In genomic region chr3R:8945502-8946324, dm6 we compare ENCODE assay signal across 2 fruit fly cellular contexts.
TF ChIP-seq lines count a peak whose summit lies in the region.

No protein-coding gene starts in this region.

TF ChIP-seq in whole organism, embryonic, 481 proteins besides CTCF, POLR2A, EP300 and RAD21 (continued from another document and continues in another):
- TF ChIP-seq gce (GFP tag; IDR thresholded peaks at IDR 0.05; lab: Robert Waterston, UW): peak; percentile 88
- peak; percentile 79 for TF ChIP-seq CG4707 (GFP tag; optimal IDR thresholded peaks at IDR 0.05; lab: Kevin White, UChicago)
- TF ChIP-seq insv (GFP tag; optimal IDR thresholded peaks at IDR 0.05; lab: Kevin White, UChicago): peak in 1 of 2 experiments; percentile 26
- TF ChIP-seq dati (GFP tag; IDR thresholded peaks at IDR 0.05; lab: Robert Waterston, UW): no peak
- peak; percentile 80 for TF ChIP-seq esg (GFP tag; conservative IDR thresholded peaks at IDR 0.05; lab: Robert Waterston, UW)
- peak; percentile 17 for TF ChIP-seq mam (GFP tag; optimal IDR thresholded peaks at IDR 0.05; lab: Kevin White, UChicago)
- TF ChIP-seq gsb-n (tag; optimal IDR thresholded peaks at IDR 0.05; lab: Kevin White, UChicago): peak; percentile 90
- peak; percentile 92 for TF ChIP-seq CG7556 (GFP tag; optimal IDR thresholded peaks at IDR 0.05; lab: Kevin White, UChicago)
- TF ChIP-seq CG34422 (GFP tag; IDR thresholded peaks at IDR 0.05; lab: Robert Waterston, UW): peak; percentile 82
- no peak; the same call in 2 of the 3 replicates for TF ChIP-seq Opbp (GFP tag; IDR thresholded peaks at IDR 0.05; lab: Robert Waterston, UW; ENCODE audit: partially characterized antibody)
- TF ChIP-seq Hr78 (GFP tag; optimal IDR thresholded peaks at IDR 0.05; lab: Kevin White, UChicago): peak in 1 of 2 experiments; percentile 87
- TF ChIP-seq CG12659 (GFP tag; optimal IDR thresholded peaks at IDR 0.05; lab: Kevin White, UChicago): peak; percentile 86
- no peak for TF ChIP-seq CG8765 (GFP tag; IDR thresholded peaks at IDR 0.05; lab: Robert Waterston, UW)
- peak; percentile 17 for TF ChIP-seq Fer2 (tag; optimal IDR thresholded peaks at IDR 0.05; lab: Kevin White, UChicago)
- TF ChIP-seq mirr (GFP tag; optimal IDR thresholded peaks at IDR 0.05; lab: Kevin White, UChicago): no peak
- TF ChIP-seq ap (GFP tag; IDR thresholded peaks at IDR 0.05; lab: Robert Waterston, UW): peak; percentile 69; the same call in 1 of the 2 replicates
- TF ChIP-seq sqz (GFP tag; optimal IDR thresholded peaks at IDR 0.05; lab: Kevin White, UChicago): peak; percentile 92
- peak; percentile 36 for TF ChIP-seq CG12769 (tag; optimal IDR thresholded peaks at IDR 0.05; lab: Kevin White, UChicago)
- peak; percentile 92 for TF ChIP-seq CG17361 (GFP tag; IDR thresholded peaks at IDR 0.05; lab: Robert Waterston, UW)
- TF ChIP-seq vnd (GFP tag; IDR thresholded peaks at IDR 0.05; lab: Robert Waterston, UW; ENCODE audit: partially characterized antibody): 0 out of 3 replicates have a peak, but pooled peaks have one; percentile 19
- TF ChIP-seq Dip3 (GFP tag; optimal IDR thresholded peaks at IDR 0.05; lab: Kevin White, UChicago): no peak
- TF ChIP-seq Sin3A (optimal IDR thresholded peaks at IDR 0.05; lab: Kevin White, UChicago): no peak
- TF ChIP-seq CG7839 (tag; optimal IDR thresholded peaks at IDR 0.05; lab: Kevin White, UChicago): peak; percentile 93
- peak; percentile 91 for TF ChIP-seq ATbp (GFP tag; optimal IDR thresholded peaks at IDR 0.05; lab: Kevin White, UChicago)
- TF ChIP-seq trem (tag; optimal IDR thresholded peaks at IDR 0.05; lab: Kevin White, UChicago): peak; percentile 66
- TF ChIP-seq CG34376 (GFP tag; optimal IDR thresholded peaks at IDR 0.05; lab: Kevin White, UChicago): peak; percentile 55
- no peak for TF ChIP-seq grn (GFP tag; optimal IDR thresholded peaks at IDR 0.05; lab: Kevin White, UChicago)
- peak; percentile 83 for TF ChIP-seq CG1529 (GFP tag; optimal IDR thresholded peaks at IDR 0.05; lab: Kevin White, UChicago)
- TF ChIP-seq CG10462 (GFP tag; optimal IDR thresholded peaks at IDR 0.05; lab: Kevin White, UChicago): peak; percentile 51
- TF ChIP-seq CG15011 (GFP tag; optimal IDR thresholded peaks at IDR 0.05; lab: Kevin White, UChicago): peak; percentile 32
- peak; percentile 33; the same call in 1 of the 3 replicates for TF ChIP-seq CG11560 (tag; IDR thresholded peaks at IDR 0.05; lab: Robert Waterston, UW)
- peak; percentile 89 for TF ChIP-seq phol (tag; optimal IDR thresholded peaks at IDR 0.05; lab: Kevin White, UChicago)
- TF ChIP-seq CG10979 (tag; optimal IDR thresholded peaks at IDR 0.05; lab: Kevin White, UChicago): peak; percentile 87
- peak; percentile 93 for TF ChIP-seq nmo (GFP tag; optimal IDR thresholded peaks at IDR 0.05; lab: Kevin White, UChicago)
- peak; percentile 88 for TF ChIP-seq CG17359 (tag; optimal IDR thresholded peaks at IDR 0.05; lab: Kevin White, UChicago)
- TF ChIP-seq CG4328 (GFP tag; optimal IDR thresholded peaks at IDR 0.05; lab: Kevin White, UChicago): peak; percentile 83
- TF ChIP-seq ftz-f1 (GFP tag; optimal IDR thresholded peaks at IDR 0.05; lab: Kevin White, UChicago): peak; percentile 86
- peak; percentile 40 for TF ChIP-seq Ravus (GFP tag; IDR thresholded peaks at IDR 0.05; lab: Robert Waterston, UW)
- TF ChIP-seq BtbVII (GFP tag; optimal IDR thresholded peaks at IDR 0.05; lab: Kevin White, UChicago): peak; percentile 78
- peak; percentile 69 for TF ChIP-seq dimm (GFP tag; IDR thresholded peaks at IDR 0.05; lab: Robert Waterston, UW)
- TF ChIP-seq CG11247 (GFP tag; IDR thresholded peaks at IDR 0.05; lab: Robert Waterston, UW): peak; percentile 64; the same call in 1 of the 2 replicates
- peak; percentile 90 for TF ChIP-seq Med (GFP tag; lab: Kevin White, UChicago)
- TF ChIP-seq fd64A (GFP tag; optimal IDR thresholded peaks at IDR 0.05; lab: Kevin White, UChicago): peak; percentile 43
- peak; percentile 5 for TF ChIP-seq Camta (GFP tag; optimal IDR thresholded peaks at IDR 0.05; lab: Kevin White, UChicago)
- TF ChIP-seq CG3407 (GFP tag; optimal IDR thresholded peaks at IDR 0.05; lab: Kevin White, UChicago): peak; percentile 84
- TF ChIP-seq bsh (GFP tag; optimal IDR thresholded peaks at IDR 0.05; lab: Kevin White, UChicago): peak; percentile 79 to 94
- TF ChIP-seq CG12236 (GFP tag; optimal IDR thresholded peaks at IDR 0.05; lab: Kevin White, UChicago): no peak
- no peak for TF ChIP-seq CG7963 (GFP tag; IDR thresholded peaks at IDR 0.05; lab: Robert Waterston, UW; ENCODE audit: partially characterized antibody)
- TF ChIP-seq CG10147 (GFP tag; optimal IDR thresholded peaks at IDR 0.05; lab: Kevin White, UChicago): peak; percentile 56
- TF ChIP-seq CG33557 (GFP tag; optimal IDR thresholded peaks at IDR 0.05; lab: Kevin White, UChicago): peak; percentile 60
- peak; percentile 15 for TF ChIP-seq YL-1 (GFP tag; optimal IDR thresholded peaks at IDR 0.05; lab: Kevin White, UChicago)
- no peak for TF ChIP-seq shn (GFP tag; optimal IDR thresholded peaks at IDR 0.05; lab: Kevin White, UChicago)
- TF ChIP-seq CG17802 (tag; optimal IDR thresholded peaks at IDR 0.05; lab: Kevin White, UChicago): peak; percentile 54
- 0 out of 2 replicates have a peak, but pooled peaks have one; percentile 53 for TF ChIP-seq CG5953 (GFP tag; IDR thresholded peaks at IDR 0.05; lab: Robert Waterston, UW)
- peak; percentile 77 for TF ChIP-seq sisA (GFP tag; IDR thresholded peaks at IDR 0.05; lab: Robert Waterston, UW)
- no peak for TF ChIP-seq CG8478 (optimal IDR thresholded peaks at IDR 0.05; lab: Kevin White, UChicago)
- no peak for TF ChIP-seq aop (GFP tag; IDR thresholded peaks at IDR 0.05; lab: Robert Waterston, UW)
- TF ChIP-seq Jarid2 (GFP tag; optimal IDR thresholded peaks at IDR 0.05; lab: Kevin White, UChicago): peak; percentile 53
- peak; percentile 71 for TF ChIP-seq CG4730 (GFP tag; IDR thresholded peaks at IDR 0.05; lab: Robert Waterston, UW)
- no peak for TF ChIP-seq hb (GFP tag; IDR thresholded peaks at IDR 0.05; lab: Robert Waterston, UW; ENCODE audit: partially characterized antibody)
- no peak for TF ChIP-seq Doc3 (GFP tag; IDR thresholded peaks at IDR 0.05; lab: Robert Waterston, UW; ENCODE audit: partially characterized antibody)
- TF ChIP-seq lmd (GFP tag; IDR thresholded peaks at IDR 0.05; lab: Robert Waterston, UW): peak; percentile 86
- TF ChIP-seq CG2678 (tag; optimal IDR thresholded peaks at IDR 0.05; lab: Kevin White, UChicago): peak; percentile 92
- TF ChIP-seq CG3281 (GFP tag; optimal IDR thresholded peaks at IDR 0.05; lab: Kevin White, UChicago): peak; percentile 71

TF ChIP-seq in whole organism, prepupa, 60 proteins besides CTCF, POLR2A, EP300 and RAD21 (continued from another document):
- peak; percentile 20 to 89 for TF ChIP-seq salr (GFP tag; optimal IDR thresholded peaks at IDR 0.05; lab: Kevin White, UChicago)
- TF ChIP-seq CG6163 (GFP tag; IDR thresholded peaks at IDR 0.05; lab: Robert Waterston, UW): peak; percentile 83
- TF ChIP-seq CG34406 (GFP tag; optimal IDR thresholded peaks at IDR 0.05; lab: Kevin White, UChicago): peak; percentile 94
- TF ChIP-seq svp (GFP tag; lab: Kevin White, UChicago): peak; percentile 94
- peak; percentile 80 for TF ChIP-seq cyc (GFP tag; optimal IDR thresholded peaks at IDR 0.05; lab: Kevin White, UChicago)
- peak; percentile 86 for TF ChIP-seq CG9139 (GFP tag; optimal IDR thresholded peaks at IDR 0.05; lab: Kevin White, UChicago)
- TF ChIP-seq CG31627 (GFP tag; optimal IDR thresholded peaks at IDR 0.05; lab: Kevin White, UChicago): peak; percentile 71
- TF ChIP-seq Sox102F (GFP tag; optimal IDR thresholded peaks at IDR 0.05; lab: Kevin White, UChicago): peak; percentile 93
- TF ChIP-seq Ets96B (tag; optimal IDR thresholded peaks at IDR 0.05; lab: Kevin White, UChicago): peak; percentile 81
- peak; percentile 91 for TF ChIP-seq CG6276 (GFP tag; optimal IDR thresholded peaks at IDR 0.05; lab: Kevin White, UChicago)
- peak; percentile 75 for TF ChIP-seq CG11762 (GFP tag; optimal IDR thresholded peaks at IDR 0.05; lab: Kevin White, UChicago; ENCODE audit: insufficient read depth)
- peak; percentile 90 for TF ChIP-seq dsx (GFP tag; optimal IDR thresholded peaks at IDR 0.05; lab: Kevin White, UChicago; ENCODE audit: poor library complexity, severe bottlenecking)
- TF ChIP-seq CG15336 (GFP tag; IDR thresholded peaks at IDR 0.05; lab: Robert Waterston, UW): peak; percentile 96
- peak; percentile 87 for TF ChIP-seq CG3032 (tag; optimal IDR thresholded peaks at IDR 0.05; lab: Kevin White, UChicago)
- peak; percentile 77 for TF ChIP-seq Lpt (GFP tag; optimal IDR thresholded peaks at IDR 0.05; lab: Kevin White, UChicago)
- TF ChIP-seq Blimp-1 (GFP tag; optimal IDR thresholded peaks at IDR 0.05; lab: Kevin White, UChicago): peak; percentile 78
- TF ChIP-seq CG10631 (GFP tag; optimal IDR thresholded peaks at IDR 0.05; lab: Kevin White, UChicago): peak; percentile 90
- peak; percentile 91 for TF ChIP-seq topi (GFP tag; optimal IDR thresholded peaks at IDR 0.05; lab: Kevin White, UChicago)
- peak; percentile 95 for TF ChIP-seq CG32006 (GFP tag; optimal IDR thresholded peaks at IDR 0.05; lab: Kevin White, UChicago)
- peak; percentile 88 for TF ChIP-seq dac (GFP tag; optimal IDR thresholded peaks at IDR 0.05; lab: Kevin White, UChicago)
- peak; percentile 55 for TF ChIP-seq CG8319 (GFP tag; optimal IDR thresholded peaks at IDR 0.05; lab: Kevin White, UChicago)
- peak; percentile 71 for TF ChIP-seq Ets21C (GFP tag; optimal IDR thresholded peaks at IDR 0.05; lab: Kevin White, UChicago)
- TF ChIP-seq lz (GFP tag; optimal IDR thresholded peaks at IDR 0.05; lab: Kevin White, UChicago): peak; percentile 84
- TF ChIP-seq vri (GFP tag; optimal IDR thresholded peaks at IDR 0.05; lab: Kevin White, UChicago): peak; percentile 78
- TF ChIP-seq pdm3 (GFP tag; optimal IDR thresholded peaks at IDR 0.05; lab: Kevin White, UChicago): peak; percentile 88
- TF ChIP-seq fd59A (GFP tag; optimal IDR thresholded peaks at IDR 0.05; lab: Kevin White, UChicago): peak; percentile 84
- TF ChIP-seq achi (GFP tag; optimal IDR thresholded peaks at IDR 0.05; lab: Kevin White, UChicago): peak; percentile 94
- peak; percentile 59 for TF ChIP-seq CG11294 (GFP tag; IDR thresholded peaks at IDR 0.05; lab: Robert Waterston, UW)
- peak; percentile 89 for TF ChIP-seq Smox (GFP tag; optimal IDR thresholded peaks at IDR 0.05; lab: Kevin White, UChicago)
- peak; percentile 79 for TF ChIP-seq CG16779 (tag; optimal IDR thresholded peaks at IDR 0.05; lab: Kevin White, UChicago)
- TF ChIP-seq CG4318 (GFP tag; optimal IDR thresholded peaks at IDR 0.05; lab: Kevin White, UChicago): peak; percentile 84
- peak; percentile 82 for TF ChIP-seq spab (GFP tag; optimal IDR thresholded peaks at IDR 0.05; lab: Kevin White, UChicago)
- TF ChIP-seq Eip75B (GFP tag; optimal IDR thresholded peaks at IDR 0.05; lab: Kevin White, UChicago): peak; percentile 93
- TF ChIP-seq Hr39 (GFP tag; optimal IDR thresholded peaks at IDR 0.05; lab: Kevin White, UChicago): peak; percentile 66
- no peak for TF ChIP-seq Hr38 (GFP tag; optimal IDR thresholded peaks at IDR 0.05; lab: Kevin White, UChicago)
- TF ChIP-seq ss (GFP tag; optimal IDR thresholded peaks at IDR 0.05; lab: Kevin White, UChicago): peak; percentile 89 to 92
